Fruit fly (Drosophila melanogaster) whole organism, embryonic: ENCODE measurements around the gene ry.
A peak's percentile ranks its signal among the peaks of the same experiment; 100 is the strongest.

Source experiments
- Adf1 ChIP-seq: fragments of 200-800 bp; sonication (Bioruptor generic); IDR thresholded peaks from 2 replicates; pipeline ENCODE4 v1.3.6; 2022; ENCODE audit warnings: missing biosample characterization, missing genetic modification characterization
- BEAF-32 ChIP-seq: fragments of 200-800 bp; sonication (Bioruptor generic); optimal IDR thresholded peaks from 3 replicates; lab custom pipeline; 2017; ENCODE audit warnings: missing biosample characterization, missing genetic modification characterization, mild to moderate bottlenecking, moderate library complexity, missing genetic modification reagents
- CG10654 ChIP-seq: fragments of 200-800 bp; sonication (Bioruptor generic); optimal IDR thresholded peaks from 2 replicates; lab custom pipeline; 2016; ENCODE audit warnings: missing biosample characterization, missing genetic modification characterization
- CG12769 ChIP-seq: fragments of 200-800 bp; sonication (Bioruptor generic); optimal IDR thresholded peaks from 2 replicates; lab custom pipeline; 2019; ENCODE audit warnings: missing biosample characterization, mild to moderate bottlenecking, missing genetic modification characterization, moderate library complexity
- CG13775 ChIP-seq: fragments of 200-800 bp; sonication (Bioruptor generic); optimal IDR thresholded peaks from 3 replicates; lab custom pipeline; 2017; ENCODE audit warnings: missing biosample characterization, mild to moderate bottlenecking, missing genetic modification characterization
- CG1602 ChIP-seq: fragments of 200-800 bp; sonication (Bioruptor generic); optimal IDR thresholded peaks from 3 replicates; lab custom pipeline; 2016; ENCODE audit warnings: missing biosample characterization, missing genetic modification characterization
- CG17359 ChIP-seq: fragments of 200-800 bp; sonication (Bioruptor generic); optimal IDR thresholded peaks from 3 replicates; lab custom pipeline; 2018; ENCODE audit warnings: missing biosample characterization, mild to moderate bottlenecking, missing genetic modification characterization, moderate library complexity
- CG17612 ChIP-seq: fragments of 200-800 bp; sonication (Bioruptor generic); IDR thresholded peaks from 2 replicates; pipeline ENCODE4 v1.3.6; 2022; ENCODE audit warnings: missing biosample characterization, missing genetic modification characterization
- CG31224 ChIP-seq: fragments of 200-800 bp; sonication (Bioruptor generic); IDR thresholded peaks from 2 replicates; pipeline ENCODE4 v1.3.6; 2022; ENCODE audit warnings: missing biosample characterization, missing genetic modification characterization
- CG3163 ChIP-seq: fragments of 200-800 bp; sonication (Bioruptor generic); optimal IDR thresholded peaks from 3 replicates; lab custom pipeline; 2016; ENCODE audit warnings: missing biosample characterization, missing genetic modification characterization
- CG4707 ChIP-seq: fragments of 200-800 bp; sonication (Bioruptor generic); optimal IDR thresholded peaks from 2 replicates; lab custom pipeline; 2018; ENCODE audit warnings: missing biosample characterization, mild to moderate bottlenecking, missing genetic modification characterization, moderate library complexity
- CG6683 ChIP-seq: fragments of 200-800 bp; sonication (Bioruptor generic); optimal IDR thresholded peaks from 2 replicates; lab custom pipeline; 2017; ENCODE audit warnings: missing biosample characterization, mild to moderate bottlenecking, missing genetic modification characterization, missing genetic modification reagents
- CG6689 ChIP-seq: fragments of 200-800 bp; sonication (Bioruptor generic); IDR thresholded peaks from 2 replicates; pipeline ENCODE4 v1.3.6; 2022; ENCODE audit warnings: missing biosample characterization, missing genetic modification characterization
- CG6765 ChIP-seq: fragments of 200-800 bp; sonication (Bioruptor generic); optimal IDR thresholded peaks from 3 replicates; lab custom pipeline; 2017; ENCODE audit warnings: missing biosample characterization, mild to moderate bottlenecking, missing genetic modification characterization
- CG6813 ChIP-seq: fragments of 200-800 bp; sonication (Bioruptor generic); optimal IDR thresholded peaks from 2 replicates; lab custom pipeline; 2017; ENCODE audit warnings: missing biosample characterization, missing genetic modification characterization, mild to moderate bottlenecking, moderate library complexity, missing genetic modification reagents
- CG7963 ChIP-seq: fragments of 200-800 bp; sonication (Bioruptor generic); IDR thresholded peaks from 3 replicates; pipeline ENCODE4 v1.3.6; 2022; ENCODE audit warnings: missing biosample characterization, missing genetic modification characterization; ENCODE audit not compliant: partially characterized antibody
- CG8089 ChIP-seq: fragments of 200-800 bp; sonication (Bioruptor generic); optimal IDR thresholded peaks from 3 replicates; lab custom pipeline; 2016; ENCODE audit warnings: missing biosample characterization, missing genetic modification characterization
- CG8765 ChIP-seq: fragments of 200-800 bp; sonication (Bioruptor generic); IDR thresholded peaks from 2 replicates; pipeline ENCODE4 v1.3.6; 2022; ENCODE audit warnings: missing biosample characterization, missing genetic modification characterization
- CG9817 ChIP-seq: fragments of 200-800 bp; sonication (Bioruptor generic); optimal IDR thresholded peaks from 2 replicates; lab custom pipeline; 2018; ENCODE audit warnings: missing biosample characterization, mild to moderate bottlenecking, missing genetic modification characterization, moderate library complexity
- Dip2 ChIP-seq: fragments of 200-800 bp; sonication (Bioruptor generic); IDR thresholded peaks from 2 replicates; pipeline ENCODE4 v1.3.6; 2022; ENCODE audit warnings: missing biosample characterization, missing genetic modification characterization
- Elba2 ChIP-seq: fragments of 200-800 bp; sonication (Bioruptor generic); optimal IDR thresholded peaks from 3 replicates; lab custom pipeline; 2016; ENCODE audit warnings: missing biosample characterization, missing genetic modification characterization
- Fer2 ChIP-seq: fragments of 200-800 bp; sonication (Bioruptor generic); optimal IDR thresholded peaks from 2 replicates; lab custom pipeline; 2018; ENCODE audit warnings: missing biosample characterization, mild to moderate bottlenecking, missing genetic modification characterization, moderate library complexity
- Gug ChIP-seq: fragments of 200-800 bp; sonication (Bioruptor generic); IDR thresholded peaks from 4 replicates; pipeline ENCODE4 v1.3.6; 2022; ENCODE audit warnings: missing biosample characterization, missing genetic modification characterization
- HLHmδ ChIP-seq: fragments of 200-800 bp; sonication (Bioruptor generic); optimal IDR thresholded peaks from 2 replicates; lab custom pipeline; 2018; ENCODE audit warnings: missing biosample characterization, mild to moderate bottlenecking, missing genetic modification characterization, moderate library complexity
- HmgZ ChIP-seq: fragments of 200-800 bp; sonication (Bioruptor generic); optimal IDR thresholded peaks from 2 replicates; lab custom pipeline; 2018; ENCODE audit warnings: missing biosample characterization, mild to moderate bottlenecking, missing genetic modification characterization
- Mad ChIP-seq: fragments of 200-800 bp; sonication (Bioruptor generic); optimal IDR thresholded peaks from 2 replicates; lab custom pipeline; 2016; ENCODE audit warnings: missing biosample characterization, missing genetic modification characterization
- Max ChIP-seq: fragments of 200-800 bp; sonication (Bioruptor generic); optimal IDR thresholded peaks from 2 replicates; lab custom pipeline; 2016; ENCODE audit warnings: missing biosample characterization, mild to moderate bottlenecking, missing genetic modification characterization
- Rfx ChIP-seq: fragments of 200-800 bp; sonication (Bioruptor generic); IDR thresholded peaks from 2 replicates; pipeline ENCODE4 v1.3.6; 2022; ENCODE audit warnings: missing biosample characterization, missing genetic modification characterization
- Rx ChIP-seq: fragments of 200-800 bp; sonication (Bioruptor generic); IDR thresholded peaks from 2 replicates; pipeline ENCODE4 v1.3.6; 2022; ENCODE audit warnings: missing biosample characterization, missing genetic modification characterization
- Scr ChIP-seq: fragments of 200-800 bp; sonication (Bioruptor generic); IDR thresholded peaks from 2 replicates; pipeline ENCODE4 v1.3.6; 2022; ENCODE audit warnings: missing biosample characterization, missing genetic modification characterization; ENCODE audit not compliant: partially characterized antibody
- Tbp ChIP-seq: fragments of >200 bp; optimal IDR thresholded peaks from 2 replicates; lab custom pipeline; 2018; ENCODE audit warnings: missing biosample characterization, missing genetic modification characterization
- Trl ChIP-seq, 3 experiments: fragments of >200 bp in 2 of 3; fragments of 200-800 bp in 1 of 3; sonication (Bioruptor generic) in 1 of 3; optimal IDR thresholded peaks; 2 replicates in 1 of 3; 3 replicates in 2 of 3; lab custom pipeline; 2016 to 2017; ENCODE audit warnings: missing biosample characterization in 1 of 3, missing genetic modification characterization in 1 of 3
- Xbp1 ChIP-seq: fragments of 200-800 bp; sonication (Bioruptor generic); optimal IDR thresholded peaks from 3 replicates; lab custom pipeline; 2016; ENCODE audit warnings: missing biosample characterization, mild to moderate bottlenecking, missing genetic modification characterization
- ase ChIP-seq: fragments of 200-800 bp; sonication (Bioruptor generic); IDR thresholded peaks from 3 replicates; pipeline ENCODE4 v1.3.6; 2022; ENCODE audit warnings: missing biosample characterization, missing genetic modification characterization
- ash1 ChIP-seq: fragments of 200-800 bp; sonication (Bioruptor generic); optimal IDR thresholded peaks from 2 replicates; lab custom pipeline; 2018; ENCODE audit warnings: missing biosample characterization, mild to moderate bottlenecking, missing genetic modification characterization
- ato ChIP-seq: fragments of 200-800 bp; sonication (Bioruptor generic); IDR thresholded peaks from 2 replicates; pipeline ENCODE4 v1.3.6; 2022; ENCODE audit warnings: missing biosample characterization, missing genetic modification characterization; ENCODE audit not compliant: partially characterized antibody
- az2 ChIP-seq: fragments of 200-800 bp; sonication (Bioruptor generic); optimal IDR thresholded peaks from 3 replicates; lab custom pipeline; 2016; ENCODE audit warnings: missing biosample characterization, missing genetic modification characterization
- caup ChIP-seq: fragments of 200-800 bp; sonication (Bioruptor generic); optimal IDR thresholded peaks from 3 replicates; lab custom pipeline; 2017; ENCODE audit warnings: missing biosample characterization, mild to moderate bottlenecking, missing genetic modification characterization, moderate library complexity; ENCODE audit not compliant: severe bottlenecking
- croc ChIP-seq: fragments of 200-800 bp; sonication (Bioruptor generic); conservative IDR thresholded peaks from 3 replicates; pipeline ENCODE4 v1.3.6; 2022; ENCODE audit warnings: missing biosample characterization, missing genetic modification characterization
- dan ChIP-seq: fragments of 200-800 bp; sonication (Bioruptor generic); IDR thresholded peaks from 2 replicates; pipeline ENCODE4 v1.3.6; 2022; ENCODE audit warnings: missing biosample characterization, missing genetic modification characterization
- dati ChIP-seq: fragments of 200-800 bp; sonication (Bioruptor generic); IDR thresholded peaks from 2 replicates; pipeline ENCODE4 v1.3.6; 2022; ENCODE audit warnings: missing biosample characterization, missing genetic modification characterization
- esg ChIP-seq: fragments of 200-800 bp; sonication (Bioruptor generic); conservative IDR thresholded peaks from 2 replicates; pipeline ENCODE4 v1.3.6; 2022; ENCODE audit warnings: missing biosample characterization, missing genetic modification characterization
- exex ChIP-seq: fragments of 200-800 bp; sonication (Bioruptor generic); optimal IDR thresholded peaks from 4 replicates; lab custom pipeline; 2018; ENCODE audit warnings: missing biosample characterization, mild to moderate bottlenecking, missing genetic modification characterization, moderate library complexity
- gcm ChIP-seq: fragments of 200-800 bp; sonication (Bioruptor generic); optimal IDR thresholded peaks from 2 replicates; lab custom pipeline; 2019; ENCODE audit warnings: missing biosample characterization, mild to moderate bottlenecking, missing genetic modification characterization, moderate library complexity
- gt ChIP-seq: fragments of 200-800 bp; sonication (Bioruptor generic); IDR thresholded peaks from 2 replicates; pipeline ENCODE4 v1.3.6; 2022; ENCODE audit warnings: missing biosample characterization, missing genetic modification characterization
- nerfin-2 ChIP-seq: fragments of 200-800 bp; sonication (Bioruptor generic); IDR thresholded peaks from 2 replicates; pipeline ENCODE4 v1.3.6; 2022; ENCODE audit warnings: missing biosample characterization, missing genetic modification characterization; ENCODE audit not compliant: partially characterized antibody
- odd ChIP-seq: fragments of 200-800 bp; sonication (Bioruptor generic); optimal IDR thresholded peaks from 2 replicates; lab custom pipeline; 2017; ENCODE audit warnings: missing biosample characterization, mild to moderate bottlenecking, missing genetic modification characterization
- slp2 ChIP-seq: fragments of 200-800 bp; sonication (Bioruptor generic); optimal IDR thresholded peaks from 2 replicates; lab custom pipeline; 2016; ENCODE audit warnings: missing biosample characterization, missing genetic modification characterization
- tll ChIP-seq, 2 experiments: fragments of 200-800 bp in 1 of 2; fragments of >200 bp in 1 of 2; sonication (Bioruptor generic) in 1 of 2; optimal IDR thresholded peaks; 2 replicates each; lab custom pipeline; 2017 to 2019; ENCODE audit warnings: missing biosample characterization in 2 of 2, missing genetic modification characterization in 2 of 2, mild to moderate bottlenecking in 1 of 2, moderate library complexity in 1 of 2
- vfl ChIP-seq: fragments of 200-800 bp; sonication (Bioruptor generic); optimal IDR thresholded peaks from 2 replicates; lab custom pipeline; 2016; ENCODE audit warnings: missing biosample characterization, missing genetic modification characterization

The ry gene

DNA sequence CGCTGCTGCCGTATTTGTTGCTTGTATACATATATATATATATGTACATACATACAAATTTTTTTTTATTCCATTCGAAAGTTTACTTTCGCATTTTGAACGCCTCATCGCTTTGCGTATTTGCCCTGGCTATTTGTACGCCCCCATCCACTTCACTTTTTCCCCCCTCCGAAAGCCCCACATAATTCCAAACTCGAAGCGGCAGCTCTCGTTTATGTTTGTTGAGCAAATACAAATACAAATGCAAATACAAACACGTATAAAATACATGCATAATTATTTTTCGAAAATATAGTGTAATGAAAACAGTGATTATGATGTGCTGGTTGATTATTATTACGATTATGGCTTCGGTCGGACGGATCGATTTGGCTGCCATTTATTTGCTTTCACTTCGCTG is 35.7 kb downstream of the ry start (continued):
- TF ChIP-seq gt (GFP tag; lab: Robert Waterston, UW) (no peak), HmgZ (tag; lab: Kevin White, UChicago) (peak; percentile 75), Rx (0 out of 2 replicates have a peak, but pooled peaks have one; percentile 16), dati (GFP tag; lab: Robert Waterston, UW) (no peak), Mad (GFP tag; lab: Kevin White, UChicago) (peak; percentile 72), CG6683 (GFP tag; lab: Kevin White, UChicago) (peak; percentile 82), Xbp1 (GFP tag; lab: Kevin White, UChicago) (peak; percentile 53), Gug (0 out of 4 replicates have a peak, but pooled peaks have one; percentile 11), ash1 (peak; percentile 89), CG3163 (GFP tag; lab: Kevin White, UChicago) (peak; percentile 52), vfl (GFP tag; lab: Kevin White, UChicago) (no peak), CG31224 (0 out of 2 replicates have a peak, but pooled peaks have one; percentile 16), CG7963 (no peak), az2 (GFP tag; lab: Kevin White, UChicago) (peak; percentile 45), CG1602 (GFP tag; lab: Kevin White, UChicago) (peak; percentile 62), CG8765 (GFP tag; lab: Robert Waterston, UW) (no peak), HLHmδ (GFP tag; lab: Kevin White, UChicago) (peak; percentile 77), Adf1 (GFP tag; lab: Robert Waterston, UW) (no peak), gcm (GFP tag; lab: Kevin White, UChicago) (peak; percentile 95), odd (GFP tag; lab: Kevin White, UChicago) (peak; percentile 92), ato (GFP tag; lab: Robert Waterston, UW) (no peak), CG12769 (no peak), CG6765 (GFP tag; lab: Kevin White, UChicago) (peak; percentile 49), Tbp (GFP tag; lab: Kevin White, UChicago) (no peak), ase (GFP tag; lab: Robert Waterston, UW) (no peak), dan (GFP tag; lab: Robert Waterston, UW) (no peak), tll (GFP tag; optimal IDR thresholded peaks at IDR 0.05; lab: Kevin White, UChicago) (no peak), BEAF-32 (no peak), Rfx (GFP tag; lab: Robert Waterston, UW) (peak; percentile 47), CG17359 (tag; lab: Kevin White, UChicago) (peak; percentile 98), exex (tag; lab: Kevin White, UChicago) (peak; percentile 80), caup (peak; percentile 93), CG4707 (GFP tag; lab: Kevin White, UChicago) (peak; percentile 90), CG10654 (GFP tag; lab: Kevin White, UChicago) (peak; percentile 88), CG8089 (GFP tag; lab: Kevin White, UChicago) (peak; percentile 81), CG9817 (peak; percentile 73), slp2 (GFP tag; lab: Kevin White, UChicago) (peak; percentile 50), Scr (no peak), Trl (optimal IDR thresholded peaks at IDR 0.05; lab: Kevin White, UChicago) (no peak), Trl (GFP tag; optimal IDR thresholded peaks at IDR 0.05; lab: Kevin White, UChicago) (peak; percentile 88), Fer2 (peak; percentile 82), CG6689 (GFP tag; lab: Robert Waterston, UW) (peak; percentile 58), Elba2 (no peak), CG17612 (GFP tag; lab: Robert Waterston, UW) (no peak), Max (peak; percentile 69), CG13775 (GFP tag; lab: Kevin White, UChicago) (peak; percentile 37), esg (GFP tag; lab: Robert Waterston, UW) (no peak), CG6813 (peak; percentile 95), nerfin-2 (no peak), croc (GFP tag; lab: Robert Waterston, UW) (peak; percentile 47; the same call in 2 of the 3 replicates), Dip2 (GFP tag; lab: Robert Waterston, UW) (no peak)
